Worm (Caenorhabditis elegans) whole organism, L1 larva: Measurements from ENCODE around the gene C01G12.5.

ENCODE experiments used
- C04F5.9 ChIP-seq: sonication (generic microtip); optimal IDR thresholded peaks from 2 replicates; lab custom pipeline; 2016; ENCODE audit warnings: missing genetic modification characterization, missing compliant biosample characterization
- F16B12.6 ChIP-seq: fragments of 150-350 bp; optimal IDR thresholded peaks from 2 replicates; lab custom pipeline; 2014; ENCODE audit warnings: missing biosample characterization, missing genetic modification characterization
- alr-1 ChIP-seq: fragments of 200-800 bp; sonication (Bioruptor generic); optimal IDR thresholded peaks from 2 replicates; lab custom pipeline; 2018; ENCODE audit warnings: borderline replicate concordance, mild to moderate bottlenecking, missing genetic modification characterization, missing compliant biosample characterization
- ama-1 ChIP-seq: fragments of 150-350 bp; optimal IDR thresholded peaks from 2 replicates; lab custom pipeline; 2014
- blmp-1 ChIP-seq: fragments of 150-350 bp; optimal IDR thresholded peaks from 2 replicates; lab custom pipeline; 2014; ENCODE audit warnings: missing biosample characterization, missing genetic modification characterization
- ceh-88 ChIP-seq: fragments of 200-800 bp; sonication (Bioruptor generic); IDR thresholded peaks from 2 replicates; pipeline ENCODE4 v1.3.6; 2022; ENCODE audit warnings: missing genetic modification characterization, missing compliant biosample characterization
- ces-1 ChIP-seq: fragments of 150-350 bp; optimal IDR thresholded peaks from 2 replicates; lab custom pipeline; 2014; ENCODE audit warnings: missing biosample characterization, missing genetic modification reagents, missing genetic modification characterization
- efl-3 ChIP-seq: fragments of 200-800 bp; sonication (Bioruptor generic); optimal IDR thresholded peaks from 2 replicates; lab custom pipeline; 2018; ENCODE audit warnings: mild to moderate bottlenecking, missing genetic modification characterization, missing compliant biosample characterization
- egl-27 ChIP-seq, 2 experiments: fragments of 150-350 bp in 1 of 2; sonication (generic microtip); optimal IDR thresholded peaks; 3 replicates each; lab custom pipeline; 2017 to 2018; ENCODE audit warnings: missing biosample characterization in 2 of 2, missing genetic modification characterization in 2 of 2, missing genetic modification reagents in 2 of 2
- elt-2 ChIP-seq: sonication (generic microtip); optimal IDR thresholded peaks from 2 replicates; lab custom pipeline; 2016; ENCODE audit warnings: missing genetic modification characterization, mild to moderate bottlenecking, inconsistent platforms, missing compliant biosample characterization, missing genetic modification reagents
- elt-3 ChIP-seq, 6 experiments: fragments of 150-350 bp in 1 of 6; sonication (generic microtip); optimal IDR thresholded peaks; 2 replicates each; lab custom pipeline; 2017 to 2018; ENCODE audit warnings: missing biosample characterization in 6 of 6, missing genetic modification characterization in 6 of 6, inconsistent platforms in 1 of 6
- fkh-8 ChIP-seq: sonication (generic microtip); optimal IDR thresholded peaks from 2 replicates; lab custom pipeline; 2016; ENCODE audit warnings: mild to moderate bottlenecking, missing genetic modification characterization, missing compliant biosample characterization
- fos-1 ChIP-seq: fragments of 150-350 bp; optimal IDR thresholded peaks from 2 replicates; lab custom pipeline; 2014; ENCODE audit warnings: missing biosample characterization, missing genetic modification characterization
- hlh-17 ChIP-seq: fragments of 200-800 bp; sonication (Bioruptor generic); optimal IDR thresholded peaks from 2 replicates; lab custom pipeline; 2018; ENCODE audit warnings: missing genetic modification characterization, mild to moderate bottlenecking, missing compliant biosample characterization, moderate library complexity, borderline replicate concordance
- irx-1 ChIP-seq: sonication (generic microtip); optimal IDR thresholded peaks from 2 replicates; lab custom pipeline; 2016; ENCODE audit warnings: missing genetic modification characterization, missing compliant biosample characterization
- isw-1 ChIP-seq: fragments of 200-800 bp; sonication (Bioruptor generic); IDR thresholded peaks from 2 replicates; pipeline ENCODE4 v1.3.6; 2022; ENCODE audit warnings: missing genetic modification characterization, missing compliant biosample characterization
- jun-1 ChIP-seq: fragments of 150-350 bp; optimal IDR thresholded peaks from 2 replicates; lab custom pipeline; 2014; ENCODE audit warnings: missing biosample characterization, missing genetic modification reagents, missing genetic modification characterization
- lin-14 ChIP-seq: fragments of 200-800 bp; sonication (Bioruptor generic); optimal IDR thresholded peaks from 2 replicates; lab custom pipeline; 2018; ENCODE audit warnings: mild to moderate bottlenecking, missing genetic modification characterization, moderate library complexity, missing compliant biosample characterization
- lin-15B ChIP-seq: fragments of 150-350 bp; sonication (generic microtip); optimal IDR thresholded peaks from 3 replicates; lab custom pipeline; 2014; ENCODE audit warnings: missing biosample characterization, missing genetic modification characterization
- lin-35 ChIP-seq, 2 experiments: fragments of 150-350 bp; optimal IDR thresholded peaks; 2 replicates each; lab custom pipeline; 2014; ENCODE audit warnings: missing biosample characterization in 2 of 2, missing genetic modification characterization in 2 of 2, missing genetic modification reagents in 2 of 2
- lin-39 ChIP-seq: fragments of 150-350 bp; optimal IDR thresholded peaks from 2 replicates; lab custom pipeline; 2014; ENCODE audit warnings: missing biosample characterization, missing genetic modification reagents, missing genetic modification characterization
- lir-3 ChIP-seq: sonication (generic microtip); optimal IDR thresholded peaks from 2 replicates; lab custom pipeline; 2016; ENCODE audit warnings: mild to moderate bottlenecking, missing genetic modification characterization, moderate library complexity, missing compliant biosample characterization; ENCODE audit not compliant: poor library complexity
- mdl-1 ChIP-seq, 2 experiments: fragments of 150-350 bp; optimal IDR thresholded peaks; 2 replicates each; lab custom pipeline; 2014 to 2017; ENCODE audit warnings: missing biosample characterization in 2 of 2, missing genetic modification characterization in 2 of 2, inconsistent platforms in 1 of 2
- mef-2 ChIP-seq: fragments of 150-350 bp; optimal IDR thresholded peaks from 2 replicates; lab custom pipeline; 2014; ENCODE audit warnings: missing biosample characterization, missing genetic modification characterization
- mep-1 ChIP-seq: fragments of 150-350 bp; optimal IDR thresholded peaks from 2 replicates; lab custom pipeline; 2014; ENCODE audit warnings: missing biosample characterization, missing genetic modification characterization
- nhr-11 ChIP-seq: fragments of 150-350 bp; optimal IDR thresholded peaks from 2 replicates; lab custom pipeline; 2014; ENCODE audit warnings: missing biosample characterization, missing genetic modification characterization
- nhr-19 ChIP-seq: fragments of 200-800 bp; sonication (Bioruptor generic); conservative IDR thresholded peaks from 2 replicates; pipeline ENCODE4 v1.3.6; 2022; ENCODE audit warnings: missing genetic modification characterization, missing compliant biosample characterization
- nhr-20 ChIP-seq: sonication (generic microtip); optimal IDR thresholded peaks from 2 replicates; lab custom pipeline; 2016; ENCODE audit warnings: mild to moderate bottlenecking, missing genetic modification characterization, missing compliant biosample characterization
- nhr-28 ChIP-seq: fragments of 150-350 bp; optimal IDR thresholded peaks from 2 replicates; lab custom pipeline; 2014; ENCODE audit warnings: missing biosample characterization, missing genetic modification characterization
- nhr-47 ChIP-seq: sonication (generic microtip); optimal IDR thresholded peaks from 2 replicates; lab custom pipeline; 2016; ENCODE audit warnings: mild to moderate bottlenecking, missing genetic modification characterization, moderate library complexity, missing compliant biosample characterization
- nhr-71 ChIP-seq: sonication (generic microtip); optimal IDR thresholded peaks from 2 replicates; lab custom pipeline; 2016; ENCODE audit warnings: mild to moderate bottlenecking, missing genetic modification characterization, moderate library complexity, missing compliant biosample characterization
- nhr-76 ChIP-seq: sonication (generic microtip); optimal IDR thresholded peaks from 2 replicates; lab custom pipeline; 2017; ENCODE audit warnings: missing biosample characterization, missing genetic modification characterization
- nhr-84 ChIP-seq: sonication (generic microtip); optimal IDR thresholded peaks from 2 replicates; lab custom pipeline; 2017; ENCODE audit warnings: missing biosample characterization, missing genetic modification characterization
- nhr-85 ChIP-seq: sonication (generic microtip); peaks from one replicate; lab custom pipeline; 2016; ENCODE audit warnings: missing genetic modification characterization, inconsistent platforms, missing compliant biosample characterization
- nhr-90 ChIP-seq: sonication (generic microtip); optimal IDR thresholded peaks from 2 replicates; lab custom pipeline; 2016; ENCODE audit warnings: mild to moderate bottlenecking, missing genetic modification characterization, missing compliant biosample characterization; ENCODE audit not compliant: poor library complexity
- rnt-1 ChIP-seq: sonication (generic microtip); optimal IDR thresholded peaks from 2 replicates; lab custom pipeline; 2016; ENCODE audit warnings: mild to moderate bottlenecking, missing genetic modification characterization, moderate library complexity, missing compliant biosample characterization
- skn-1 ChIP-seq: fragments of 150-350 bp; optimal IDR thresholded peaks from 2 replicates; lab custom pipeline; 2014; ENCODE audit warnings: missing biosample characterization, missing genetic modification characterization
- snu-23 ChIP-seq: sonication (generic microtip); optimal IDR thresholded peaks from 2 replicates; lab custom pipeline; 2016; ENCODE audit warnings: missing genetic modification characterization, missing compliant biosample characterization
- sox-4 ChIP-seq: sonication (generic microtip); optimal IDR thresholded peaks from 2 replicates; lab custom pipeline; 2016; ENCODE audit warnings: missing genetic modification characterization, missing compliant biosample characterization
- sptf-1 ChIP-seq: fragments of 150-350 bp; optimal IDR thresholded peaks from 2 replicates; lab custom pipeline; 2014; ENCODE audit warnings: missing biosample characterization, missing genetic modification characterization
- tbx-2 ChIP-seq: sonication (generic microtip); optimal IDR thresholded peaks from 2 replicates; lab custom pipeline; 2016; ENCODE audit warnings: missing genetic modification characterization, missing compliant biosample characterization
- unc-98 ChIP-seq: fragments of 200-800 bp; sonication (Bioruptor generic); IDR thresholded peaks from 2 replicates; pipeline ENCODE4 v1.3.6; 2022; ENCODE audit warnings: missing genetic modification characterization, missing compliant biosample characterization
- vab-15 ChIP-seq: sonication (generic microtip); optimal IDR thresholded peaks from 2 replicates; lab custom pipeline; 2017; ENCODE audit warnings: missing genotype, mild to moderate bottlenecking, missing genetic modification characterization, missing compliant biosample characterization
- zip-4 ChIP-seq: fragments of 200-800 bp; sonication (Bioruptor generic); optimal IDR thresholded peaks from 2 replicates; lab custom pipeline; 2018; ENCODE audit warnings: mild to moderate bottlenecking, missing genetic modification characterization, moderate library complexity, missing compliant biosample characterization

The C01G12.5 gene

ce11 chrII:14598367-14598766, 11.1 kb upstream of the C01G12.5 start (continued):
- TF ChIP-seq nhr-19 (GFP tag; lab: Robert Waterston, UW) (peak; percentile 83), skn-1 (tag; lab: Kevin White, UChicago) (peak; percentile 54)

- no peak for TF ChIP-seq lin-15B
- peak; percentile 44 for TF ChIP-seq nhr-85
- TF ChIP-seq elt-3 (tag; optimal IDR thresholded peaks at IDR 0.05; lab: Kevin White, UChicago), result peak; percentile 37 to 97 (median 69)
Observed at ce11 chrII:14597788-14598187, 10.5 kb upstream of the C01G12.5 start.

DNA sequence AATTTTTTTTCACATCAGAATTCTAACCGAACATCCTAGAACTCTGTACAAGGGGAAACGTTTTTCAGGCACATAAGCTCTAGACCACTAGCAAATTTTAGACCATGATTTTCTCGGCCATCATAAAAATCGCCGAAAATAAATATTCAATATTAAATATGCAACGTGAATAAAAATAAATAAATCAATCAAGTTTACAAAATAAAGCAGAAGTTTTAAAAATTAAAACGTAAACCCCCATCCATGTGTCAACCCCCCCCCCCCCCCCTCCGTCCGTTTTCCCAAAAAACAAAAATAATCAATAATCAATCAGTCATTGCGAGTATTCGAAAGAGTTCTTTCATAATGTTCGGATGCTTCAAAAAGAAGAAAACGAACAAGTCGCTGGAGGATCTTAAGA, 6.0 kb upstream of the C01G12.5 start, which contains the start of gene catp-4:
TSS of gene catp-4 (plus strand) at position 301 of the 400 bp plus-strand sequence.
- TF ChIP-seq lin-14 (GFP tag; lab: Kevin White, UChicago), result no peak
- no peak for TF ChIP-seq vab-15
- no peak for TF ChIP-seq tbx-2 (tag; lab: Kevin White, UChicago)
- TF ChIP-seq jun-1 (tag; lab: Kevin White, UChicago), result no peak
- TF ChIP-seq lin-35 (GFP tag; optimal IDR thresholded peaks at IDR 0.05; lab: Kevin White, UChicago), result no peak
- no peak for TF ChIP-seq C04F5.9 (tag; lab: Kevin White, UChicago)

ce11 chrII:14592629-14593028, 5.3 kb upstream of the C01G12.5 start:
- TF ChIP-seq lin-14 (GFP tag; lab: Kevin White, UChicago) (peak; percentile 37), fkh-8 (tag; lab: Kevin White, UChicago) (no peak), nhr-11 (tag; lab: Kevin White, UChicago) (peak; percentile 38)

DNA sequence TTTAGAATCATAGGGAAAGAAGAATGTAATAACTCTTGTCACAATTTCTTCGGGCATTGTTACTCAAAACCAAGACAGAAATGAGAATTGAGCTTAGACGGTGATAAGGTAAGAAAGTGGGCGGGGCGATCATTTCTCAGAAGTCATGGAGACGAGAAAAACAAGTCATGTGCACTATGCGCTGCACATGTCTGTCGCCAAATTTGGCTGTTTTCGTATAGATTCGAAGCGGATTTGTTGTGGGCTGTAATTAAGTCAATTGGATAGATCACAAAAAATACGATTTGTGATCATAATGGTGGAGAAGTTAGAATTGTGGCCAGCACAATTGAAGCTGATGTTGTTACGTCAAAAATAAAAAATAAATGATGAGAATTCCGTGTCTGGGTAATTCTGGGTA, 4.4 kb upstream of the C01G12.5 start, which contains the start of gene C01G12.7:
TSS of gene C01G12.7 (minus strand) at position 195 of the 400 bp plus-strand sequence.
- TF ChIP-seq lin-39 (no peak), ceh-88 (GFP tag; lab: Robert Waterston, UW) (no peak), unc-98 (no peak), nhr-90 (no peak), zip-4 (GFP tag; lab: Kevin White, UChicago) (no peak), mep-1 (no peak), egl-27 (tag; optimal IDR thresholded peaks at IDR 0.05; lab: Kevin White, UChicago) (no peak), hlh-17 (no peak), skn-1 (tag; lab: Kevin White, UChicago) (no peak), mdl-1 (tag; optimal IDR thresholded peaks at IDR 0.05; lab: Kevin White, UChicago) (no peak), nhr-71 (tag; lab: Kevin White, UChicago) (peak; percentile 61), lin-14 (GFP tag; lab: Kevin White, UChicago) (no peak), nhr-84 (tag; lab: Kevin White, UChicago) (no peak), lin-15B (no peak), blmp-1 (tag; lab: Kevin White, UChicago) (no peak), rnt-1 (no peak), ces-1 (GFP tag; lab: Kevin White, UChicago) (no peak), nhr-76 (tag; lab: Kevin White, UChicago) (no peak), nhr-28 (no peak), lin-35 (GFP tag; optimal IDR thresholded peaks at IDR 0.05; lab: Kevin White, UChicago) (no peak), efl-3 (GFP tag; lab: Kevin White, UChicago) (no peak), nhr-20 (peak; percentile 12), fos-1 (tag; lab: Kevin White, UChicago) (no peak), snu-23 (GFP tag; lab: Kevin White, UChicago) (no peak), C04F5.9 (tag; lab: Kevin White, UChicago) (no peak), alr-1 (no peak), ama-1 (lab: Kevin White, UChicago) (no peak), irx-1 (tag; lab: Kevin White, UChicago) (no peak), isw-1 (GFP tag; lab: Robert Waterston, UW) (no peak), nhr-47 (tag; lab: Kevin White, UChicago) (peak; percentile 45), fkh-8 (tag; lab: Kevin White, UChicago) (peak; percentile 79), elt-2 (tag; lab: Kevin White, UChicago) (no peak), jun-1 (tag; lab: Kevin White, UChicago) (no peak), sox-4 (tag; lab: Kevin White, UChicago) (peak; percentile 1), F16B12.6 (tag; lab: Kevin White, UChicago) (no peak), lir-3 (no peak), sptf-1 (tag; lab: Kevin White, UChicago) (no peak), mef-2 (tag; lab: Kevin White, UChicago) (no peak)
